Worm (Caenorhabditis elegans) whole organism, young adult: ENCODE data around the gene ooc-3.

Source experiments
- B0019.2 ChIP-seq: fragments of 200-800 bp; sonication (Bioruptor generic); conservative IDR thresholded peaks from 2 replicates; pipeline ENCODE4 v1.3.6; 2022; ENCODE audit warnings: missing genetic modification reagents, missing genetic modification characterization, missing compliant biosample characterization
- B0035.1 ChIP-seq: sonication (generic microtip); optimal IDR thresholded peaks from 2 replicates; lab custom pipeline; 2016; ENCODE audit warnings: missing genetic modification characterization, mild to moderate bottlenecking, missing compliant biosample characterization, missing genotype, missing genetic modification reagents
- B0261.1 ChIP-seq: sonication (generic microtip); optimal IDR thresholded peaks from 2 replicates; lab custom pipeline; 2016; ENCODE audit warnings: mild to moderate bottlenecking, missing genetic modification characterization, moderate library complexity, missing compliant biosample characterization
- B0336.3 ChIP-seq: fragments of 200-800 bp; sonication (Bioruptor generic); IDR thresholded peaks from 2 replicates; pipeline ENCODE4 v1.3.6; 2022; ENCODE audit warnings: missing genetic modification characterization, missing compliant biosample characterization
- C06A6.2 ChIP-seq: fragments of 200-800 bp; sonication (Bioruptor generic); conservative IDR thresholded peaks from 2 replicates; pipeline ENCODE4 v1.3.6; 2022; ENCODE audit warnings: missing genetic modification characterization, missing compliant biosample characterization
- F23B12.7 ChIP-seq: sonication (generic microtip); optimal IDR thresholded peaks from 2 replicates; lab custom pipeline; 2017; ENCODE audit warnings: missing genetic modification characterization, mild to moderate bottlenecking, missing compliant biosample characterization, antibody characterized with exemption, moderate library complexity; ENCODE audit not compliant: insufficient read depth
- F52B5.7 ChIP-seq: sonication (generic microtip); optimal IDR thresholded peaks from 2 replicates; lab custom pipeline; 2016; ENCODE audit warnings: mild to moderate bottlenecking, missing genetic modification characterization, missing compliant biosample characterization
- F55B11.4 ChIP-seq: sonication (generic microtip); optimal IDR thresholded peaks from 2 replicates; lab custom pipeline; 2016; ENCODE audit warnings: missing compliant biosample characterization, missing genetic modification characterization, borderline replicate concordance; ENCODE audit not compliant: insufficient read depth
- F57C9.4 ChIP-seq: sonication (generic microtip); optimal IDR thresholded peaks from 2 replicates; lab custom pipeline; 2017; ENCODE audit warnings: mild to moderate bottlenecking, missing genetic modification characterization, missing compliant biosample characterization
- K11D2.4 ChIP-seq: fragments of 200-800 bp; sonication (Bioruptor generic); IDR thresholded peaks from 2 replicates; pipeline ENCODE4 v1.3.6; 2022; ENCODE audit warnings: missing genetic modification reagents, missing genetic modification characterization, missing compliant biosample characterization
- Y53G8AR.9 ChIP-seq: fragments of 200-800 bp; sonication (Bioruptor generic); conservative IDR thresholded peaks from 2 replicates; pipeline ENCODE4 v1.3.6; 2022; ENCODE audit warnings: missing genetic modification reagents, missing genetic modification characterization, missing compliant biosample characterization
- Y67H2A.10 ChIP-seq: fragments of 200-800 bp; sonication (Bioruptor generic); conservative IDR thresholded peaks from 2 replicates; pipeline ENCODE4 v1.3.6; 2022; ENCODE audit warnings: missing genetic modification reagents, missing genetic modification characterization, missing compliant biosample characterization
- Y79H2A.3 ChIP-seq: fragments of 200-800 bp; sonication (Bioruptor generic); conservative IDR thresholded peaks from 2 replicates; pipeline ENCODE4 v1.3.6; 2022; ENCODE audit warnings: missing genetic modification reagents, missing genetic modification characterization, missing compliant biosample characterization
- ZK185.1 ChIP-seq: sonication (generic microtip); optimal IDR thresholded peaks from 2 replicates; lab custom pipeline; 2016; ENCODE audit warnings: mild to moderate bottlenecking, missing genetic modification characterization, missing compliant biosample characterization; ENCODE audit not compliant: poor library complexity, severe bottlenecking
- aptf-2 ChIP-seq: fragments of 200-800 bp; sonication (Bioruptor generic); conservative IDR thresholded peaks from 2 replicates; pipeline ENCODE4 v1.3.6; 2022; ENCODE audit warnings: missing genetic modification reagents, missing genetic modification characterization, missing compliant biosample characterization
- attf-3 ChIP-seq: fragments of 200-800 bp; sonication (Bioruptor generic); conservative IDR thresholded peaks from 2 replicates; pipeline ENCODE4 v1.3.6; 2022; ENCODE audit warnings: missing genetic modification reagents, missing genetic modification characterization, missing compliant biosample characterization
- ccch-3 ChIP-seq: fragments of 200-800 bp; sonication (Bioruptor generic); optimal IDR thresholded peaks from 2 replicates; lab custom pipeline; 2018; ENCODE audit warnings: mild to moderate bottlenecking, missing genetic modification characterization, missing compliant biosample characterization
- cebp-1 ChIP-seq, 2 experiments: fragments of 200-800 bp in 1 of 2; sonication (Bioruptor generic) in 1 of 2; sonication (generic microtip) in 1 of 2; IDR thresholded peaks in 1 of 2; optimal IDR thresholded peaks in 1 of 2; 2 replicates each; pipeline versions ENCODE4 v1.3.6 to Lab custom; 2017 to 2022; ENCODE audit warnings: missing compliant biosample characterization in 2 of 2, missing genetic modification characterization in 2 of 2, mild to moderate bottlenecking in 1 of 2, missing genetic modification reagents in 1 of 2, moderate library complexity in 1 of 2
- cebp-2 ChIP-seq: fragments of 200-800 bp; sonication (Bioruptor generic); IDR thresholded peaks from 2 replicates; pipeline ENCODE4 v1.3.6; 2022; ENCODE audit warnings: missing genetic modification characterization, missing compliant biosample characterization
- ceh-100 ChIP-seq: fragments of 200-800 bp; sonication (Bioruptor generic); IDR thresholded peaks from 2 replicates; pipeline ENCODE4 v1.3.6; 2022; ENCODE audit warnings: missing genetic modification reagents, missing genetic modification characterization, missing compliant biosample characterization
- ceh-27 ChIP-seq: fragments of 200-800 bp; sonication (Bioruptor generic); optimal IDR thresholded peaks from 2 replicates; lab custom pipeline; 2018; ENCODE audit warnings: mild to moderate bottlenecking, missing genetic modification characterization, moderate library complexity, missing compliant biosample characterization
- ceh-40 ChIP-seq: fragments of 200-800 bp; sonication (Bioruptor generic); IDR thresholded peaks from 2 replicates; pipeline ENCODE4 v1.3.6; 2022; ENCODE audit warnings: missing genetic modification characterization, missing compliant biosample characterization
- chd-7 ChIP-seq: sonication (generic microtip); optimal IDR thresholded peaks from 2 replicates; lab custom pipeline; 2016; ENCODE audit warnings: mild to moderate bottlenecking, missing genetic modification characterization, moderate library complexity, missing compliant biosample characterization
- dpl-1 ChIP-seq: fragments of 150-350 bp; optimal IDR thresholded peaks from 2 replicates; lab custom pipeline; 2014; ENCODE audit warnings: missing biosample characterization, missing genetic modification reagents, missing genetic modification characterization
- efl-1 ChIP-seq: fragments of 150-350 bp; optimal IDR thresholded peaks from 2 replicates; lab custom pipeline; 2014; ENCODE audit warnings: missing biosample characterization, missing genetic modification reagents, missing genetic modification characterization
- ekl-4 ChIP-seq: fragments of 200-800 bp; sonication (Bioruptor generic); IDR thresholded peaks from 2 replicates; pipeline ENCODE4 v1.3.6; 2022; ENCODE audit warnings: missing genetic modification reagents, missing genetic modification characterization, missing compliant biosample characterization
- ets-4 ChIP-seq: fragments of 200-800 bp; sonication (Bioruptor generic); optimal IDR thresholded peaks from 2 replicates; lab custom pipeline; 2018; ENCODE audit warnings: mild to moderate bottlenecking, missing genetic modification characterization, missing compliant biosample characterization
- fkh-3 ChIP-seq: sonication (generic microtip); optimal IDR thresholded peaks from 2 replicates; lab custom pipeline; 2016; ENCODE audit warnings: mild to moderate bottlenecking, missing genetic modification characterization, missing compliant biosample characterization
- gei-17 ChIP-seq: fragments of 200-800 bp; sonication (Bioruptor generic); optimal IDR thresholded peaks from 2 replicates; lab custom pipeline; 2018; ENCODE audit warnings: mild to moderate bottlenecking, missing genetic modification characterization, missing compliant biosample characterization
- hsf-1 ChIP-seq: fragments of 200-800 bp; sonication (Bioruptor generic); IDR thresholded peaks from 2 replicates; pipeline ENCODE4 v1.3.6; 2022; ENCODE audit warnings: missing genetic modification reagents, missing genetic modification characterization, missing compliant biosample characterization
- lin-26 ChIP-seq: fragments of 200-800 bp; sonication (Bioruptor generic); IDR thresholded peaks from 2 replicates; pipeline ENCODE4 v1.3.6; 2022; ENCODE audit warnings: missing genetic modification reagents, missing genetic modification characterization, missing compliant biosample characterization
- lin-35 ChIP-seq, 3 experiments: fragments of 150-350 bp in 2 of 3; sonication (generic microtip) in 1 of 3; optimal IDR thresholded peaks; 2 replicates each; lab custom pipeline; 2014 to 2018; ENCODE audit warnings: missing biosample characterization in 3 of 3, missing genetic modification characterization in 3 of 3, missing genetic modification reagents in 3 of 3
- lin-40 ChIP-seq: sonication (generic microtip); optimal IDR thresholded peaks from 2 replicates; lab custom pipeline; 2016; ENCODE audit warnings: missing genetic modification characterization, mild to moderate bottlenecking, missing compliant biosample characterization, missing genotype, missing genetic modification reagents
- madf-3 ChIP-seq: fragments of 200-800 bp; sonication (Bioruptor generic); IDR thresholded peaks from 2 replicates; pipeline ENCODE4 v1.3.6; 2022; ENCODE audit warnings: missing genetic modification reagents, missing genetic modification characterization, missing compliant biosample characterization
- madf-6 ChIP-seq: fragments of 200-800 bp; sonication (Bioruptor generic); IDR thresholded peaks from 2 replicates; pipeline ENCODE4 v1.3.6; 2022; ENCODE audit warnings: missing genetic modification reagents, missing genetic modification characterization, missing compliant biosample characterization
- mel-28 ChIP-seq: sonication (generic microtip); optimal IDR thresholded peaks from 2 replicates; lab custom pipeline; 2016; ENCODE audit warnings: borderline replicate concordance, mild to moderate bottlenecking, missing genetic modification characterization, missing compliant biosample characterization
- nfyb-1 ChIP-seq: fragments of 200-800 bp; sonication (Bioruptor generic); IDR thresholded peaks from 2 replicates; pipeline ENCODE4 v1.3.6; 2022; ENCODE audit warnings: missing genetic modification reagents, missing genetic modification characterization, missing compliant biosample characterization
- snpc-1.1 ChIP-seq: sonication (generic microtip); optimal IDR thresholded peaks from 2 replicates; lab custom pipeline; 2017; ENCODE audit warnings: missing genetic modification characterization, mild to moderate bottlenecking, missing compliant biosample characterization, antibody characterized with exemption, moderate library complexity, missing genotype, missing genetic modification reagents; ENCODE audit not compliant: insufficient read depth
- snpc-1.3 ChIP-seq: sonication (generic microtip); optimal IDR thresholded peaks from 2 replicates; lab custom pipeline; 2017; ENCODE audit warnings: missing genetic modification characterization, mild to moderate bottlenecking, missing compliant biosample characterization, antibody characterized with exemption, moderate library complexity, missing genotype, missing genetic modification reagents; ENCODE audit not compliant: insufficient read depth
- snpc-4 ChIP-seq, 5 experiments: fragments of 150-350 bp in 1 of 5; sonication (generic microtip) in 4 of 5; optimal IDR thresholded peaks; 2 replicates each; lab custom pipeline; 2014 to 2018; ENCODE audit warnings: missing genetic modification characterization in 5 of 5, missing biosample characterization in 3 of 5, antibody characterized with exemption in 2 of 5, mild to moderate bottlenecking in 2 of 5, missing compliant biosample characterization in 2 of 5, missing genotype in 2 of 5, moderate library complexity in 2 of 5, missing genetic modification reagents in 1 of 5
- somi-1 ChIP-seq: fragments of 200-800 bp; sonication (Bioruptor generic); optimal IDR thresholded peaks from 2 replicates; lab custom pipeline; 2018; ENCODE audit warnings: mild to moderate bottlenecking, missing genetic modification characterization, missing compliant biosample characterization
- ztf-18 ChIP-seq: sonication (generic microtip); optimal IDR thresholded peaks from 2 replicates; lab custom pipeline; 2016; ENCODE audit warnings: missing genotype, mild to moderate bottlenecking, missing genetic modification characterization, missing compliant biosample characterization
- ztf-28 ChIP-seq: fragments of 200-800 bp; sonication (Bioruptor generic); IDR thresholded peaks from 2 replicates; pipeline ENCODE4 v1.3.6; 2022; ENCODE audit warnings: missing genetic modification reagents, missing genetic modification characterization, missing compliant biosample characterization
- ztf-6 ChIP-seq: fragments of 200-800 bp; sonication (Bioruptor generic); IDR thresholded peaks from 2 replicates; pipeline ENCODE4 v1.3.6; 2022; ENCODE audit warnings: missing genetic modification reagents, missing genetic modification characterization, missing compliant biosample characterization

The ooc-3 gene

DNA sequence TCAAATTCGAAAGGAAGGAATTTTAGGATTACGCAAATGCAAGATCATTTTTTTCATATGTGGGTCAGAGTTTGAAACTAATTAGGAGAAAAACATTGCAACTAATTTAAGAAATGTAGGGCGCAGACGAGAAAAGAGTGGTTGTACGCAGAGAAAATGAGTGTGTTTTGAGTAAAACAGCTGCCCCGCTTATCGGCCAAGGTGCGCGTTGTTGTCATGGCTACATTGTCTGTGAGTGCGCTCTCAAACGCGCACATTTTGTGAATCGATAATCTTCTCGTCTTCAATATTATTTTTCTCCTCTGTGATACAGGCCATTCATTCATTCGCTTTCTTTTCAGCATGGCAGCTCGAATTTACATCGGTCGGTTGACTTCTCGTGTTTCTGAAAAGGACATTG lies 41.5 kb downstream of the ooc-3 start:
- TF ChIP-seq fkh-3 (no peak), nfyb-1 (GFP tag; lab: Robert Waterston, UW) (0 out of 2 replicates have a peak, but pooled peaks have one; percentile 31), ets-4 (GFP tag; lab: Kevin White, UChicago) (no peak), madf-3 (no peak), F23B12.7 (no peak), B0336.3 (no peak), aptf-2 (GFP tag; lab: Robert Waterston, UW) (no peak), madf-6 (GFP tag; lab: Robert Waterston, UW) (peak; percentile 37; the same call in 1 of the 2 replicates), cebp-1 (GFP tag; IDR thresholded peaks at IDR 0.05; lab: Robert Waterston, UW) (no peak), cebp-1 (tag; optimal IDR thresholded peaks at IDR 0.05; lab: Kevin White, UChicago) (peak; percentile 31), ceh-100 (GFP tag; lab: Robert Waterston, UW) (no peak), B0019.2 (GFP tag; lab: Robert Waterston, UW) (no peak)
- TF ChIP-seq, all 124 proteins: peak for 3

DNA sequence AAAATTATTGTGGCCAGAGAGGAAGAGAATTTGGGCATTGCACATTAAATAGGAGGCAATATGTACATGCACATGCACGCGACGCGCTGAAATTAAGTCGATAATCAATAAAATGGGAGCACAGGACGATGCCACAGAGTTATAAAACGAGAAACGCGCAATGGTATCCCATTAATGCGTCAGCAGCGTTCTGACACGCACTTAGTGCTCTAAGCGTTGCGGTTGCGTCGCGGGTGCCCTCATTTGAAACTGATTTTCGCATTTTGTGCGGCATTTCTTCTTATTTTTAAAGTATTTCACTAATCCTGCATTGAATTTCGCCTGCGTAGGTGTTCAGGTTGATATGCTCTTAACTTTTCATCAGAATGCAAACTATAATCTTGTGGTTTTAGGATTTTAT lies 42.1 kb downstream of the ooc-3 start, which contains the start of gene rsp-1:
Gene rsp-1, plus strand, starts transcription at position 338 of the 400 bp plus-strand sequence.
- TF ChIP-seq chd-7 (peak; percentile 64), snpc-1.3 (peak; percentile 72), K11D2.4 (GFP tag; lab: Robert Waterston, UW) (peak; percentile 88), C06A6.2 (peak; percentile 45; the same call in 1 of the 2 replicates), ZK185.1 (tag; lab: Kevin White, UChicago) (peak; percentile 80), B0261.1 (tag; lab: Kevin White, UChicago) (peak; percentile 12), lin-26 (GFP tag; lab: Robert Waterston, UW) (no peak), F57C9.4 (no peak), snpc-1.1 (peak; percentile 42), lin-35 (GFP tag; optimal IDR thresholded peaks at IDR 0.05; lab: Kevin White, UChicago) (peak in 2 of 3 experiments; percentile 74 to 93), B0035.1 (tag; lab: Kevin White, UChicago) (peak; percentile 14), Y67H2A.10 (GFP tag; lab: Robert Waterston, UW) (peak; percentile 81), cebp-2 (GFP tag; lab: Robert Waterston, UW) (no peak), F52B5.7 (tag; lab: Kevin White, UChicago) (peak; percentile 16), dpl-1 (GFP tag; lab: Kevin White, UChicago) (peak; percentile 56), ztf-18 (tag; lab: Kevin White, UChicago) (peak; percentile 99), efl-1 (GFP tag; lab: Kevin White, UChicago) (peak; percentile 60), somi-1 (GFP tag; lab: Kevin White, UChicago) (peak; percentile 21), madf-6 (GFP tag; lab: Robert Waterston, UW) (peak; percentile 84), B0336.3 (peak; percentile 83), ztf-6 (GFP tag; lab: Robert Waterston, UW) (0 out of 2 replicates have a peak, but pooled peaks have one; percentile 26), hsf-1 (peak; percentile 12; the same call in 1 of the 2 replicates), ztf-28 (GFP tag; lab: Robert Waterston, UW) (0 out of 2 replicates have a peak, but pooled peaks have one; percentile 49), lin-40 (tag; lab: Kevin White, UChicago) (peak; percentile 88), ceh-27 (GFP tag; lab: Kevin White, UChicago) (peak; percentile 85), ceh-40 (GFP tag; lab: Robert Waterston, UW) (no peak), gei-17 (GFP tag; lab: Kevin White, UChicago) (peak; percentile 43), attf-3 (GFP tag; lab: Robert Waterston, UW) (peak; percentile 79), snpc-4 (GFP tag; optimal IDR thresholded peaks at IDR 0.05; lab: Kevin White, UChicago) (no peak), snpc-4 (tag; optimal IDR thresholded peaks at IDR 0.05; lab: Kevin White, UChicago) (peak; percentile 73 to 82 (median 80)), F55B11.4 (tag; lab: Kevin White, UChicago) (no peak), mel-28 (tag; lab: Kevin White, UChicago) (no peak), ccch-3 (GFP tag; lab: Kevin White, UChicago) (no peak), Y79H2A.3 (no peak), Y53G8AR.9 (GFP tag; lab: Robert Waterston, UW) (peak; percentile 93), ekl-4 (GFP tag; lab: Robert Waterston, UW) (peak; percentile 94)
